Worm (Caenorhabditis elegans) whole organism, midembryonic: ENCODE results near the gene K12H4.3.

Source experiments
- T22C8.4 ChIP-seq: fragments of 200-800 bp; sonication (Bioruptor generic); IDR thresholded peaks from 2 replicates; pipeline ENCODE4 v1.3.6; 2022; ENCODE audit warnings: missing genetic modification characterization, missing compliant biosample characterization
- cog-1 ChIP-seq: sonication (generic microtip); optimal IDR thresholded peaks from 2 replicates; lab custom pipeline; 2016; ENCODE audit warnings: missing genetic modification characterization, missing compliant biosample characterization
- flt-1 ChIP-seq: fragments of 200-800 bp; sonication (Bioruptor generic); IDR thresholded peaks from 2 replicates; pipeline ENCODE4 v1.3.6; 2022; ENCODE audit warnings: missing genetic modification characterization, missing compliant biosample characterization
- klf-2 ChIP-seq: fragments of 200-800 bp; sonication (Bioruptor generic); conservative IDR thresholded peaks from 2 replicates; pipeline ENCODE4 v1.3.6; 2022; ENCODE audit warnings: missing genetic modification reagents, missing genetic modification characterization, missing compliant biosample characterization
- med-1 ChIP-seq: sonication (generic microtip); optimal IDR thresholded peaks from 2 replicates; lab custom pipeline; 2017; ENCODE audit warnings: missing genetic modification characterization, mild to moderate bottlenecking, missing compliant biosample characterization, antibody characterized with exemption, missing genetic modification reagents; ENCODE audit not compliant: insufficient read depth
- ref-1 ChIP-seq: fragments of 200-800 bp; sonication (Bioruptor generic); conservative IDR thresholded peaks from 2 replicates; pipeline ENCODE4 v1.3.6; 2022; ENCODE audit warnings: missing genetic modification reagents, missing genetic modification characterization, missing compliant biosample characterization
- tab-1 ChIP-seq: fragments of 200-800 bp; sonication (Bioruptor generic); IDR thresholded peaks from 2 replicates; pipeline ENCODE4 v1.3.6; 2022; ENCODE audit warnings: missing genetic modification characterization, missing compliant biosample characterization
- ztf-23 ChIP-seq: fragments of 200-800 bp; sonication (Bioruptor generic); IDR thresholded peaks from 2 replicates; pipeline ENCODE4 v1.3.6; 2022; ENCODE audit warnings: missing genetic modification reagents, missing genetic modification characterization, missing compliant biosample characterization
- ztf-29 ChIP-seq: fragments of 200-800 bp; sonication (Bioruptor generic); IDR thresholded peaks from 2 replicates; pipeline ENCODE4 v1.3.6; 2022; ENCODE audit warnings: missing genetic modification reagents, missing genetic modification characterization, missing compliant biosample characterization

Gene K12H4.3

DNA sequence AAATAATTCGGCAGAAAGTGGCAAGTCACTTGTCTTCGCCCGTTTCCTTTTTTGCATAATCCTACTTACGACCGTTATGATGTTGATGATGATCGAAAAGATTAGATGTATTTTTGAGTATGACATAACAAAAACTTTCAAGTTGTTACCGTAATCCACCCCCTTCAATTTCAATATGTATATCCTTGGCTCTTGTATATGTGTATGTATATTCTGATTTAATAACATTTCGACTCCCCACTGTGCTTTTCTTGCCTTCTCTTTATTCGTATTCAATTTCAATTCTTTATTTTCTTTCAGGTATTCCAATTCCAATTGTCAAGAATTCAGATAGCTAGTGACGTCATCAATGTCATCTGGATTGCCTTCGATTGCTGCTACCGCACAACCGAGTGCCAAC is 21.2 kb downstream of the K12H4.3 start, which contains the start of gene pros-1:
TSS of gene pros-1 (plus strand) at position 301 of the 400 bp plus-strand sequence.
- TF ChIP-seq ztf-29 (no peak), ref-1 (GFP tag; lab: Robert Waterston, UW) (no peak), cog-1 (tag; lab: Kevin White, UChicago) (no peak), flt-1 (GFP tag; lab: Robert Waterston, UW) (no peak), klf-2 (no peak), ztf-23 (GFP tag; lab: Robert Waterston, UW) (no peak), T22C8.4 (GFP tag; lab: Robert Waterston, UW) (no peak), tab-1 (no peak), med-1 (no peak)

DNA sequence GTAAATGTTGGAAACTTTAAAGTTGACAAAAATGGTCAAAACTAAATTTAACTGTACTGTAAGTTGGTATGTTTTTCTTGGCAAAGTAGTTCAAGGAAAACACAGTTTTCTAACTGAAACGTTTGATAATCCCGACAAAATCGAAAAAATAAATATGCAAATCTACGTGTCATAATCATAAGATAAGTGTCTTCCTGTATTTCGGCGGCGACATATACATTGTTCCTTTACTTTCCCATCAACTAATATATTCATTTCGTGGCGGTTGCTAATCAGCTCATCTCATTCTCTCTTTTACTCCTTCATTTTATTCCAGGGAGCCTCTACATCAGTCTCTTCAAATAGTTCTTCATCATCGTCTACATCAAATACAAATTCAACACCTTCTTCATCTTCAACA is 22.0 kb downstream of the K12H4.3 start:
- no peak for TF ChIP-seq klf-2
- no peak for TF ChIP-seq ref-1 (GFP tag; lab: Robert Waterston, UW)
- TF ChIP-seq ztf-23 (GFP tag; lab: Robert Waterston, UW) = no peak
- no peak for TF ChIP-seq tab-1
- no peak for TF ChIP-seq med-1
- TF ChIP-seq cog-1 (tag; lab: Kevin White, UChicago) = no peak
- TF ChIP-seq ztf-29 = no peak
- TF ChIP-seq T22C8.4 (GFP tag; lab: Robert Waterston, UW) = no peak
- TF ChIP-seq flt-1 (GFP tag; lab: Robert Waterston, UW) = no peak

DNA sequence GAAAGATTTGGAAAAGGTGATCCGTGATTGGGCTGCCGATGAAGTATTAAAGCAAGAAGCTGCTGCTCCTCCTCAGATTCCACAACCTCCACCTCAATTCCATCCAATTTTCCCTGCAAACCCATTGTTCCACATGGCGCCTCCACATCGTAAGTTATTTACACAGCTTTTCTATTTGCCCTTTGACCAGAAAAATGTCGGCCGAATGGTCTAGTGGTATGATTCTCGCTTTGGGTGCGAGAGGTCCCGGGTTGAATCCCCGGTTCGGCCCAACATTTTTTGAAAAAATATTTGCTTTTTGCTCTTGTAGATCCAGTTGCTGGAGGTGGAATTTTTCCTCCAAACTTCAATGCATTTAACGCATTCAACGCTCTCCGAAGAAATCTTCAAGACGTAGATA is 23.4 kb downstream of the K12H4.3 start:
- TF ChIP-seq flt-1 (GFP tag; lab: Robert Waterston, UW) (peak; percentile 80), ztf-29 (no peak)

DNA sequence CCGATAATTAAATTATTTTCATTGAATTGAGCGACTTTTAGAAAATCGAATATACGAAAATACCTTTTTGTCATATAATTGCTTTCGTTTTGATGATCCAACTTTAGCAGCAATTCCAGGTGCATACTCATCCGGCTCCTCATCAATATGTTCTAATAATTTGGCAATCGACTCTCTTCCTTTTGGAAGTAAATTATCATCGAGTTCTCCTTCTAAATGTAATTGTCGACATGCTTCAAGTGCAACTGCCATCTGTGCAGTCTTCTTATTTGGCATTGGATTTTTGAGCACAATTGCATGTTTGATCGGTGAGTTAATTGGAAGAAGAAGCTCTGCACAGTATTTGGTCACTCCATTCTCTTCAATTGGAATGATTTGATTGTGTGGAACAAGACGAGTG is 31.3 kb downstream of the K12H4.3 start:
- TF ChIP-seq ztf-29 = no peak
- no peak for TF ChIP-seq ref-1 (GFP tag; lab: Robert Waterston, UW)

DNA sequence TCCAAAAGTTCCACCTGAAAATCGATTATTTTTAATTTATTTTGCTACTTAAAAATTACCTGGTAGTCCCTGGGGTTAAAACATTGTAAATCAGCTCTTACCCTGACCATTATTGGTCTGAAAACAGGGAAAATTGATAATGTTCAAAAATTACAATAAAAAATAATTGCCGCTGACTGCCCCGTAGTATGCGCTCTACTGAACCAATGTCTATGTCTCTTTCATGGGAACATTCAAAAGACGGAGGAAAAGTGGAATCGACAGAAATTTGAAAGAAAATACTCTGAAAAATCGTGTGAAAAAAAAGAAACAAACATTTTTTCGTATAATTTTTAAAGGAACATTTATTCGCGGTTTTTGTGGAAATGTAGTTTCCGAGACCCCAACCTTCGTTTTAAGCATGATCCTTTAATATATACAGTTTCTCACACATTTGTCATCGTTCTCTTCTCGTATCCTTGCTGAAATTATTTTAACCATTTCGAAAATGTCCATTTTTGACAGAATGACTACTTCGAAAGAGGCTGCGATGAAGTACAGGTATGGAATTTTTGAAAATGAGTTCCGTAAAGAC is 34.4 kb downstream of the K12H4.3 start, which contains the start of the genes dcr-1 and apc-2:
TSS of gene dcr-1 (minus strand) at position 117 of the 574 bp plus-strand sequence.
TSS of gene apc-2 (plus strand) at position 465 of the 574 bp plus-strand sequence.
- no peak for TF ChIP-seq klf-2
- TF ChIP-seq ref-1 (GFP tag; lab: Robert Waterston, UW) = no peak
- TF ChIP-seq ztf-23 (GFP tag; lab: Robert Waterston, UW) = no peak
- no peak for TF ChIP-seq cog-1 (tag; lab: Kevin White, UChicago)
- TF ChIP-seq flt-1 (GFP tag; lab: Robert Waterston, UW) = no peak

DNA sequence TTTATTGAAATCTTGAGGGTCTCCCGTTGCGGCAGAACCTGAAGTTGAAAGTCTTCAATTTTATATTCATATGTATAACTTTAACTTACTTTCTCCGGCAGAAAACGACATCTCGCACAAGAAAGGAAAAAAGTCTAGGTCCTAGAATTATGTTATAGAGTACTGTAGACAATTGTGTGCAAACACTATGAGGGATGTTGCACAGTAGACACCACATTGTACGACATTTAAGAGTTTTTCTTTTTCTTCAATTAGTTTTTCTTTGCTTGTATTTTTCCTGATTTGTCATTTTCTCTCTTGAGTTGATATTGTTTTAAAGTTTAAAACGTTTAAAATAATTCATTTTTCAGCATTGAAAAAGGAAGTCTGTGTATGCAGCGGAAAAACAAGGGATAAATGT is 39.5 kb downstream of the K12H4.3 start, which contains the start of the genes K06H7.7 and grp-1:
TSS of gene K06H7.7 (minus strand) at position 121 of the 400 bp plus-strand sequence.
TSS of gene grp-1 (plus strand) at position 351 of the 400 bp plus-strand sequence.
- TF ChIP-seq T22C8.4 (GFP tag; lab: Robert Waterston, UW) = no peak
- no peak for TF ChIP-seq cog-1 (tag; lab: Kevin White, UChicago)
- TF ChIP-seq tab-1 = no peak
- no peak for TF ChIP-seq klf-2
- no peak for TF ChIP-seq med-1
- TF ChIP-seq ztf-23 (GFP tag; lab: Robert Waterston, UW) = no peak
- TF ChIP-seq flt-1 (GFP tag; lab: Robert Waterston, UW) = no peak
- TF ChIP-seq ztf-29 = no peak

DNA sequence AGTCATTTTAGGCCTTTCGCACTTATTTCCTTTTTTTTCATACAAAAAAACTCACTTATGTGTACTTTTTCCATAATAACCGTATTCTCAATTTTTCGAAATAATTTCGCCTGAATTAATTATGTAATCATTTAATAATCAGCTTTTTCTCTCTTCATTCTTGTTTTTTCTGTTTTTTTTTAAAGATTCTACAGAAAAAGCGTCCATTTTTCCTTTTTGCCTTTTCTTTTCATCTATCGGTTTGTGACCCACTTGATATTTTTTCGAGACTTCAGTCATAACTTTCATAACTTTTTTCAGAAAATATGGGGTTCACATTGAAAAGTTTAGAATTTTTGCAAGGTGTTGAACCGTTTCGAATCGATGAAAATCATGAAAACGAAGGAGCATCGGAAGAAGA is 42.4 kb downstream of the K12H4.3 start, which contains the start of gene vms-1:
TSS of gene vms-1 (plus strand) at position 301 of the 400 bp plus-strand sequence.
- TF ChIP-seq ztf-23 (GFP tag; lab: Robert Waterston, UW) (no peak), T22C8.4 (GFP tag; lab: Robert Waterston, UW) (no peak), klf-2 (no peak), med-1 (no peak), cog-1 (tag; lab: Kevin White, UChicago) (no peak)

DNA sequence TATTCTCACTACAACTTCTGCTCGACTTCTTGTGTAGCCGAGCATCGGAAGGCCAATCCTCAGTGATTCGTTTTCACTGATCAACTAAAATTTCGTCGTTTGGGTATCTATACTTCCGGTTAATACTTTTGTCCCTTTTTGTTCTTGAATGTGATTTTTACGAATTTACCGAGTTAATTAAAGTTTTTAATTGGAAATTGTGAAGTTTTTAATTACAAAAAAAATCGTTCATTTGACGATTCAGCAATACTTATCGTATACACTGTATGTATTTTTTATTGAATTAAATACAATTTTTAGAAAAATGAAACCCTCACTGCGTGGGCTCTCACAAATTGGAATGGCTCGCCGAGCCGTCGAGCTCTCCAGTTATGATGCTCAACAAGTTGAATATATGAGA is 45.6 kb downstream of the K12H4.3 start, which contains the start of gene idi-1:
TSS of gene idi-1 (plus strand) at position 301 of the 400 bp plus-strand sequence.
- TF ChIP-seq ztf-23 (GFP tag; lab: Robert Waterston, UW) (no peak), ztf-29 (no peak), T22C8.4 (GFP tag; lab: Robert Waterston, UW) (no peak), tab-1 (no peak), ref-1 (GFP tag; lab: Robert Waterston, UW) (no peak), med-1 (no peak), klf-2 (no peak), cog-1 (tag; lab: Kevin White, UChicago) (no peak), flt-1 (GFP tag; lab: Robert Waterston, UW) (no peak)

DNA sequence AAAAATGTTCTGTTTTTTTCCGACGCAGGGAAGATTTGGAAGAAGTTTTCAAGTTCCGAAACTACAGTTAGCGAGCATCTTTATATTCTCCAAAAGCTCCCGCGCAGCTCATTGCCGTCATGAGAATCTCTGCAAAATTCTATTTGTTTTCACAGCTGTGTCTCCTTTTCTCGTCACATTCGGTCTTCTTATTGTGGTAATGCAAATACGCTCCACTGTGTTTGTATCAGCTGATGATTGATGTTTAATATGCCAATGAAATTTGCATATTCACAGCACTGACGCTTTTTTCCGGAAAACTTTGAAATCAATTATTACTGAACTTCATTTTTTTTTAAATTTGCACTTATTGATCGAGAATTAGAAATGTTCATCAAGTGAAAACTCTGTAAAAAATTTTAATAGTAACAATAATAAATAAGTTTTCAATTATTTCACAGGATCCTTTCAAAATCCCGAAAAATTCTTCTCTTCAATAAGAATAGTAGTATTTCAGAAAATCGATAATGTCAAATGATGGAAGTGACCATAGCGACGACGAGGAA is 47.3 kb downstream of the K12H4.3 start, which contains the start of gene K06H7.2:
TSS of gene K06H7.2 (plus strand) at position 495 of the 545 bp plus-strand sequence.
- TF ChIP-seq klf-2 = no peak
- TF ChIP-seq T22C8.4 (GFP tag; lab: Robert Waterston, UW) = no peak
- no peak for TF ChIP-seq ztf-23 (GFP tag; lab: Robert Waterston, UW)
- no peak for TF ChIP-seq tab-1
- TF ChIP-seq cog-1 (tag; lab: Kevin White, UChicago) = peak; percentile 48
- no peak for TF ChIP-seq ref-1 (GFP tag; lab: Robert Waterston, UW)
- 0 out of 2 replicates have a peak, but pooled peaks have one; percentile 40 for TF ChIP-seq flt-1 (GFP tag; lab: Robert Waterston, UW)
- TF ChIP-seq ztf-29 = no peak
- TF ChIP-seq med-1 = no peak
